Fruit fly (Drosophila melanogaster): ENCODE results near the gene mRpL2.

mRpL2 gene

dm6 chr3L:11123088-11123487 lies 2.4 kb downstream of the mRpL2 start, which contains the start of the genes Ufd1 and NaPi-III:
Gene Ufd1 (minus strand): TSS chr3L:11123216.
Gene NaPi-III (plus strand): TSS chr3L:11123348.
- TF ChIP-seq hbn (GFP tag; IDR thresholded peaks at IDR 0.05; ENCODE audit: partially characterized antibody) (peak; percentile 84), al (GFP tag; IDR thresholded peaks at IDR 0.05) (0 out of 2 replicates have a peak, but pooled peaks have one; percentile 19), rib (GFP tag; IDR thresholded peaks at IDR 0.05) (no peak), maf-S (GFP tag; optimal IDR thresholded peaks at IDR 0.05) (peak; percentile 35), btn (GFP tag; optimal IDR thresholded peaks at IDR 0.05) (peak; percentile 24), CG8388 (GFP tag; optimal IDR thresholded peaks at IDR 0.05) (no peak), Dip2 (GFP tag; IDR thresholded peaks at IDR 0.05) (peak; percentile 86), dpn (GFP tag; optimal IDR thresholded peaks at IDR 0.05) (peak; percentile 46 to 62), CG16813 (GFP tag; IDR thresholded peaks at IDR 0.05; ENCODE audit: partially characterized antibody) (peak; percentile 84), CG12769 (tag; optimal IDR thresholded peaks at IDR 0.05) (peak; percentile 67), TFAM (GFP tag; optimal IDR thresholded peaks at IDR 0.05) (no peak), Stat92E (GFP tag; optimal IDR thresholded peaks at IDR 0.05) (peak in 1 of 3 experiments; percentile 80), CG12391 (tag; optimal IDR thresholded peaks at IDR 0.05) (peak; percentile 57), bcd (GFP tag; optimal IDR thresholded peaks at IDR 0.05) (peak; percentile 17), CG31441 (GFP tag; IDR thresholded peaks at IDR 0.05) (no peak), croc (GFP tag; conservative IDR thresholded peaks at IDR 0.05) (no peak), CG5180 (GFP tag; optimal IDR thresholded peaks at IDR 0.05) (no peak), CG17328 (GFP tag; IDR thresholded peaks at IDR 0.05) (no peak), gro (GFP tag; optimal IDR thresholded peaks at IDR 0.05) (peak; percentile 71), abd-A (tag; optimal IDR thresholded peaks at IDR 0.05) (no peak), CG11695 (GFP tag; IDR thresholded peaks at IDR 0.05) (no peak), hkb (optimal IDR thresholded peaks at IDR 0.05) (peak; percentile 35), hkb (GFP tag; IDR thresholded peaks at IDR 0.05) (no peak), HLH4C (GFP tag; IDR thresholded peaks at IDR 0.05; ENCODE audit: partially characterized antibody) (peak; percentile 66; the same call in 2 of the 3 replicates), chinmo (GFP tag; IDR thresholded peaks at IDR 0.05; ENCODE audit: partially characterized antibody) (peak; percentile 73; the same call in 1 of the 4 replicates), Dll (GFP tag; IDR thresholded peaks at IDR 0.05; ENCODE audit: partially characterized antibody) (peak; percentile 85), vvl (GFP tag; IDR thresholded peaks at IDR 0.05) (peak; percentile 59; the same call in 1 of the 2 replicates), lov (optimal IDR thresholded peaks at IDR 0.05) (no peak), lov (GFP tag; IDR thresholded peaks at IDR 0.05) (peak; percentile 49; the same call in 1 of the 3 replicates), CG9609 (GFP tag; optimal IDR thresholded peaks at IDR 0.05) (peak; percentile 52), mirr (GFP tag; optimal IDR thresholded peaks at IDR 0.05) (no peak), grn (GFP tag; optimal IDR thresholded peaks at IDR 0.05) (no peak), Side (GFP tag; optimal IDR thresholded peaks at IDR 0.05) (peak; percentile 20), CG12299 (tag; optimal IDR thresholded peaks at IDR 0.05) (no peak), B-H2 (GFP tag; optimal IDR thresholded peaks at IDR 0.05) (peak; percentile 64), bsh (GFP tag; optimal IDR thresholded peaks at IDR 0.05) (no peak), sima (GFP tag; optimal IDR thresholded peaks at IDR 0.05) (no peak), ab (GFP tag; optimal IDR thresholded peaks at IDR 0.05) (no peak), CG4820 (GFP tag; optimal IDR thresholded peaks at IDR 0.05) (no peak), CG15269 (tag; optimal IDR thresholded peaks at IDR 0.05) (no peak), Antp (GFP tag; optimal IDR thresholded peaks at IDR 0.05) (peak; percentile 10), dimm (GFP tag; IDR thresholded peaks at IDR 0.05) (no peak), ERR (GFP tag; optimal IDR thresholded peaks at IDR 0.05) (peak; percentile 51), h (optimal IDR thresholded peaks at IDR 0.05) (no peak), CG10366 (GFP tag; IDR thresholded peaks at IDR 0.05) (no peak), tap (tag; optimal IDR thresholded peaks at IDR 0.05) (no peak), Lim3 (GFP tag; IDR thresholded peaks at IDR 0.05) (no peak), CG34422 (GFP tag; IDR thresholded peaks at IDR 0.05) (peak; percentile 69), insv (GFP tag; optimal IDR thresholded peaks at IDR 0.05) (peak in 1 of 2 experiments; percentile 72), CG2120 (GFP tag; optimal IDR thresholded peaks at IDR 0.05) (peak; percentile 41), unc-4 (GFP tag; IDR thresholded peaks at IDR 0.05; ENCODE audit: partially characterized antibody) (peak; percentile 92)

Data from whole organism, embryonic.